Fruit fly (Drosophila melanogaster) whole organism, embryonic: Measurements from ENCODE around the gene mio.

Experiments
- Bgb ChIP-seq: fragments of 200-800 bp; sonication (Bioruptor generic); IDR thresholded peaks from 2 replicates; pipeline ENCODE4 v1.3.6; 2022; ENCODE audit warnings: missing biosample characterization, missing genetic modification characterization; ENCODE audit not compliant: partially characterized antibody
- CG10267 ChIP-seq: fragments of 200-800 bp; sonication (Bioruptor generic); optimal IDR thresholded peaks from 2 replicates; lab custom pipeline; 2018; ENCODE audit warnings: missing biosample characterization, mild to moderate bottlenecking, missing genetic modification characterization, moderate library complexity
- CG11398 ChIP-seq: fragments of 200-800 bp; sonication (Bioruptor generic); optimal IDR thresholded peaks from 2 replicates; lab custom pipeline; 2016; ENCODE audit warnings: missing biosample characterization, missing genetic modification characterization
- CG11696 ChIP-seq: fragments of 200-800 bp; sonication (Bioruptor generic); IDR thresholded peaks from 2 replicates; pipeline ENCODE4 v1.3.6; 2022; ENCODE audit warnings: missing biosample characterization, missing genetic modification characterization
- CG14860 ChIP-seq: fragments of 200-800 bp; sonication (Bioruptor generic); IDR thresholded peaks from 3 replicates; pipeline ENCODE4 v1.3.6; 2022; ENCODE audit warnings: missing biosample characterization, missing genetic modification characterization; ENCODE audit not compliant: partially characterized antibody
- CG14965 ChIP-seq: fragments of 200-800 bp; sonication (Bioruptor generic); optimal IDR thresholded peaks from 2 replicates; lab custom pipeline; 2016; ENCODE audit warnings: missing biosample characterization, missing genetic modification characterization, borderline replicate concordance
- CG17612 ChIP-seq: fragments of 200-800 bp; sonication (Bioruptor generic); IDR thresholded peaks from 2 replicates; pipeline ENCODE4 v1.3.6; 2022; ENCODE audit warnings: missing biosample characterization, missing genetic modification characterization
- CG17912 ChIP-seq: fragments of 200-800 bp; sonication (Bioruptor generic); optimal IDR thresholded peaks from 2 replicates; lab custom pipeline; 2018; ENCODE audit warnings: missing biosample characterization, mild to moderate bottlenecking, missing genetic modification characterization
- CG1792 ChIP-seq: fragments of 200-800 bp; sonication (Bioruptor generic); optimal IDR thresholded peaks from 2 replicates; lab custom pipeline; 2016; ENCODE audit warnings: missing biosample characterization, missing genetic modification characterization
- CG2889 ChIP-seq: fragments of 200-800 bp; sonication (Bioruptor generic); IDR thresholded peaks from 3 replicates; pipeline ENCODE4 v1.3.6; 2022; ENCODE audit warnings: missing biosample characterization, missing genetic modification characterization
- CG30431 ChIP-seq: fragments of 200-800 bp; sonication (Bioruptor generic); optimal IDR thresholded peaks from 2 replicates; lab custom pipeline; 2017; ENCODE audit warnings: missing biosample characterization, missing genetic modification characterization
- CG31224 ChIP-seq: fragments of 200-800 bp; sonication (Bioruptor generic); IDR thresholded peaks from 2 replicates; pipeline ENCODE4 v1.3.6; 2022; ENCODE audit warnings: missing biosample characterization, missing genetic modification characterization
- CG31441 ChIP-seq: fragments of 200-800 bp; sonication (Bioruptor generic); IDR thresholded peaks from 2 replicates; pipeline ENCODE4 v1.3.6; 2022; ENCODE audit warnings: missing biosample characterization, missing genetic modification characterization
- CG3163 ChIP-seq: fragments of 200-800 bp; sonication (Bioruptor generic); optimal IDR thresholded peaks from 3 replicates; lab custom pipeline; 2016; ENCODE audit warnings: missing biosample characterization, missing genetic modification characterization
- CG32767 ChIP-seq: fragments of 200-800 bp; sonication (Bioruptor generic); IDR thresholded peaks from 2 replicates; pipeline ENCODE4 v1.3.6; 2022; ENCODE audit warnings: missing biosample characterization, missing genetic modification characterization
- CG3407 ChIP-seq: fragments of 200-800 bp; sonication (Bioruptor generic); optimal IDR thresholded peaks from 2 replicates; lab custom pipeline; 2018; ENCODE audit warnings: missing biosample characterization, mild to moderate bottlenecking, missing genetic modification characterization
- CG4404 ChIP-seq: fragments of 200-800 bp; sonication (Bioruptor generic); IDR thresholded peaks from 2 replicates; pipeline ENCODE4 v1.3.6; 2022; ENCODE audit warnings: missing biosample characterization, missing genetic modification characterization
- CG4730 ChIP-seq: fragments of 200-800 bp; sonication (Bioruptor generic); IDR thresholded peaks from 2 replicates; pipeline ENCODE4 v1.3.6; 2022; ENCODE audit warnings: missing biosample characterization, missing genetic modification characterization
- CG6272 ChIP-seq: fragments of 200-800 bp; sonication (Bioruptor generic); IDR thresholded peaks from 2 replicates; pipeline ENCODE4 v1.3.6; 2022; ENCODE audit warnings: missing biosample characterization, missing genetic modification characterization
- CG6654 ChIP-seq: fragments of 200-800 bp; sonication (Bioruptor generic); optimal IDR thresholded peaks from 2 replicates; lab custom pipeline; 2017; ENCODE audit warnings: missing biosample characterization, mild to moderate bottlenecking, missing genetic modification characterization
- CG6683 ChIP-seq: fragments of 200-800 bp; sonication (Bioruptor generic); optimal IDR thresholded peaks from 2 replicates; lab custom pipeline; 2017; ENCODE audit warnings: missing biosample characterization, mild to moderate bottlenecking, missing genetic modification characterization, missing genetic modification reagents
- CG6813 ChIP-seq: fragments of 200-800 bp; sonication (Bioruptor generic); optimal IDR thresholded peaks from 2 replicates; lab custom pipeline; 2017; ENCODE audit warnings: missing biosample characterization, missing genetic modification characterization, mild to moderate bottlenecking, moderate library complexity, missing genetic modification reagents
- CG7271 ChIP-seq: fragments of 200-800 bp; sonication (Bioruptor generic); optimal IDR thresholded peaks from 2 replicates; lab custom pipeline; 2018; ENCODE audit warnings: missing biosample characterization, mild to moderate bottlenecking, missing genetic modification characterization, moderate library complexity
- CG9817 ChIP-seq: fragments of 200-800 bp; sonication (Bioruptor generic); optimal IDR thresholded peaks from 2 replicates; lab custom pipeline; 2018; ENCODE audit warnings: missing biosample characterization, mild to moderate bottlenecking, missing genetic modification characterization, moderate library complexity
- Camta ChIP-seq: fragments of 200-800 bp; sonication (Bioruptor generic); optimal IDR thresholded peaks from 2 replicates; lab custom pipeline; 2016; ENCODE audit warnings: missing biosample characterization, missing genetic modification characterization
- ERR ChIP-seq: fragments of 200-800 bp; sonication (Bioruptor generic); optimal IDR thresholded peaks from 2 replicates; lab custom pipeline; 2016; ENCODE audit warnings: missing biosample characterization, missing genetic modification characterization
- HLHmδ ChIP-seq: fragments of 200-800 bp; sonication (Bioruptor generic); optimal IDR thresholded peaks from 2 replicates; lab custom pipeline; 2018; ENCODE audit warnings: missing biosample characterization, mild to moderate bottlenecking, missing genetic modification characterization, moderate library complexity
- Sry-β ChIP-seq: fragments of 200-800 bp; sonication (Bioruptor generic); optimal IDR thresholded peaks from 2 replicates; lab custom pipeline; 2018; ENCODE audit warnings: missing biosample characterization, mild to moderate bottlenecking, missing genetic modification characterization, moderate library complexity
- ap ChIP-seq: fragments of 200-800 bp; sonication (Bioruptor generic); IDR thresholded peaks from 2 replicates; pipeline ENCODE4 v1.3.6; 2022; ENCODE audit warnings: missing biosample characterization, missing genetic modification characterization
- bowl ChIP-seq: fragments of 200-800 bp; sonication (Bioruptor generic); IDR thresholded peaks from 2 replicates; pipeline ENCODE4 v1.3.6; 2022; ENCODE audit warnings: missing biosample characterization, missing genetic modification characterization
- btn ChIP-seq: fragments of 200-800 bp; sonication (Bioruptor generic); optimal IDR thresholded peaks from 2 replicates; lab custom pipeline; 2016; ENCODE audit warnings: missing biosample characterization, missing genetic modification characterization
- cad ChIP-seq: fragments of >200 bp; optimal IDR thresholded peaks from 2 replicates; lab custom pipeline; 2017; ENCODE audit warnings: missing biosample characterization, missing genetic modification characterization
- dysf ChIP-seq: fragments of 200-800 bp; sonication (Bioruptor generic); IDR thresholded peaks from 3 replicates; pipeline ENCODE4 v1.3.6; 2022; ENCODE audit warnings: missing biosample characterization, missing genetic modification characterization
- grn ChIP-seq: fragments of 200-800 bp; sonication (Bioruptor generic); optimal IDR thresholded peaks from 3 replicates; lab custom pipeline; 2017; ENCODE audit warnings: missing biosample characterization, missing genetic modification characterization
- gro ChIP-seq: fragments of 200-800 bp; sonication (Bioruptor generic); optimal IDR thresholded peaks from 2 replicates; lab custom pipeline; 2016; ENCODE audit warnings: missing biosample characterization, missing genetic modification characterization
- ind ChIP-seq: fragments of 200-800 bp; sonication (Bioruptor generic); optimal IDR thresholded peaks from 3 replicates; lab custom pipeline; 2016; ENCODE audit warnings: missing biosample characterization, missing genetic modification characterization
- knrl ChIP-seq: fragments of 200-800 bp; sonication (Bioruptor generic); IDR thresholded peaks from 3 replicates; pipeline ENCODE4 v1.3.6; 2022; ENCODE audit warnings: missing biosample characterization, missing genetic modification characterization; ENCODE audit not compliant: partially characterized antibody
- mirr ChIP-seq: fragments of 200-800 bp; sonication (Bioruptor generic); optimal IDR thresholded peaks from 3 replicates; lab custom pipeline; 2018; ENCODE audit warnings: missing biosample characterization, mild to moderate bottlenecking, missing genetic modification characterization
- nau ChIP-seq: fragments of 200-800 bp; sonication (Bioruptor generic); optimal IDR thresholded peaks from 3 replicates; lab custom pipeline; 2017; ENCODE audit warnings: missing biosample characterization, mild to moderate bottlenecking, missing genetic modification characterization, missing genetic modification reagents
- oc ChIP-seq: fragments of 200-800 bp; sonication (Bioruptor generic); optimal IDR thresholded peaks from 2 replicates; lab custom pipeline; 2018; ENCODE audit warnings: missing biosample characterization, mild to moderate bottlenecking, missing genetic modification characterization, moderate library complexity
- otp ChIP-seq: fragments of 200-800 bp; sonication (Bioruptor generic); IDR thresholded peaks from 3 replicates; pipeline ENCODE4, ENCODE4 v1.3.6; 2022; ENCODE audit warnings: missing biosample characterization, missing genetic modification characterization
- peb ChIP-seq: fragments of 200-800 bp; sonication (Bioruptor generic); IDR thresholded peaks from 2 replicates; pipeline ENCODE4 v1.3.6; 2022; ENCODE audit warnings: missing biosample characterization, missing genetic modification characterization
- row ChIP-seq: fragments of 200-800 bp; sonication (Bioruptor generic); IDR thresholded peaks from 3 replicates; pipeline ENCODE4 v1.3.6; 2022; ENCODE audit warnings: missing biosample characterization, missing genetic modification characterization
- sisA ChIP-seq: fragments of 200-800 bp; sonication (Bioruptor generic); IDR thresholded peaks from 2 replicates; pipeline ENCODE4 v1.3.6; 2022; ENCODE audit warnings: missing biosample characterization, missing genetic modification characterization
- so ChIP-seq: fragments of 200-800 bp; sonication (Bioruptor generic); IDR thresholded peaks from 3 replicates; pipeline ENCODE4 v1.3.6; 2022; ENCODE audit warnings: missing biosample characterization, missing genetic modification characterization
- stc ChIP-seq: fragments of 200-800 bp; sonication (Bioruptor generic); IDR thresholded peaks from 2 replicates; pipeline ENCODE4 v1.3.6; 2022; ENCODE audit warnings: missing biosample characterization, missing genetic modification characterization
- stwl ChIP-seq: fragments of 200-800 bp; sonication (Bioruptor generic); optimal IDR thresholded peaks from 3 replicates; lab custom pipeline; 2018; ENCODE audit warnings: missing biosample characterization, mild to moderate bottlenecking, missing genetic modification characterization, moderate library complexity
- tio ChIP-seq: fragments of 200-800 bp; sonication (Bioruptor generic); optimal IDR thresholded peaks from 2 replicates; lab custom pipeline; 2017; ENCODE audit warnings: missing biosample characterization, missing genetic modification characterization, inconsistent platforms
- tna ChIP-seq: fragments of 200-800 bp; sonication (Bioruptor generic); IDR thresholded peaks from 2 replicates; pipeline ENCODE4 v1.3.6; 2022; ENCODE audit warnings: missing biosample characterization, missing genetic modification characterization; ENCODE audit not compliant: partially characterized antibody
- tup ChIP-seq: fragments of 200-800 bp; sonication (Bioruptor generic); optimal IDR thresholded peaks from 2 replicates; lab custom pipeline; 2016; ENCODE audit warnings: missing biosample characterization, mild to moderate bottlenecking, missing genetic modification characterization, moderate library complexity
- wor ChIP-seq: fragments of 200-800 bp; sonication (Bioruptor generic); IDR thresholded peaks from 2 replicates; pipeline ENCODE4 v1.3.6; 2022; ENCODE audit warnings: missing biosample characterization, missing genetic modification characterization

mio gene

DNA sequence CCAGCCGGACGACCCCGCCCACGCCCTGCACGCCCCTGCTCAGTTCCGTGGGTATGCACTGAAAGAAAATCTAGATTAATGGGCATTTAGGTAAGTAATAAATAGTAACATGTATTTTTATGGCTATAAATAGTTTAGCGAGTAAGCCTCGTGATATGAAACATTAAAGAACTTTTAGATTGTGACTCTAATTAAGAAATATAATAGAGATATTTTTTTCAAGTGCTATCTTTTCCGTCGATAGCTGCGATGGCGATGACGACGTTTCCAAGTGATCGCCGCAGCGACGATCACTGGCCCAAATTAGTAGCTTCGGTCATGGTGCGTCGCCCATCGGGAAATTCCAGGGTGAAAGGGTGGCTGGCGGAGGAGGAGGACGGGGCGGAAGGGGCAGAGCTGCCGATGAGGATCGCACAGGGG lies 37.0 kb upstream of the mio start (continued):
- peak; percentile 50 for TF ChIP-seq gro (GFP tag; lab: Kevin White, UChicago)
- peak; percentile 85 for TF ChIP-seq CG11696 (GFP tag; lab: Robert Waterston, UW)
- no peak for TF ChIP-seq cad (GFP tag; lab: Kevin White, UChicago)
- TF ChIP-seq ind (GFP tag; lab: Kevin White, UChicago) = peak; percentile 83
- TF ChIP-seq tup = peak; percentile 68
- peak; percentile 87 for TF ChIP-seq CG6813 (GFP tag; lab: Kevin White, UChicago)
- TF ChIP-seq CG11398 (GFP tag; lab: Kevin White, UChicago) = peak; percentile 72
- peak; percentile 75 for TF ChIP-seq btn (GFP tag; lab: Kevin White, UChicago)
- TF ChIP-seq CG32767 (GFP tag; lab: Robert Waterston, UW) = peak; percentile 85
- TF ChIP-seq CG17912 (GFP tag; lab: Kevin White, UChicago) = no peak
- TF ChIP-seq otp (GFP tag; lab: Robert Waterston, UW) = peak; percentile 92
- no peak for TF ChIP-seq HLHmδ (GFP tag; lab: Kevin White, UChicago)
- TF ChIP-seq bowl (GFP tag; lab: Robert Waterston, UW) = peak; percentile 39; the same call in 1 of the 2 replicates
- peak; percentile 65; the same call in 1 of the 2 replicates for TF ChIP-seq CG17612 (GFP tag; lab: Robert Waterston, UW)
- TF ChIP-seq nau = peak; percentile 81
- TF ChIP-seq tna (GFP tag; lab: Robert Waterston, UW) = no peak
- TF ChIP-seq ERR (GFP tag; lab: Kevin White, UChicago) = peak; percentile 59
- peak; percentile 80 for TF ChIP-seq CG6272 (GFP tag; lab: Robert Waterston, UW)
- peak; percentile 18 for TF ChIP-seq Sry-β
- peak; percentile 91 for TF ChIP-seq ap (GFP tag; lab: Robert Waterston, UW)
- no peak for TF ChIP-seq mirr
- peak; percentile 91 for TF ChIP-seq stc
- peak; percentile 94 for TF ChIP-seq oc (tag; lab: Kevin White, UChicago)
- peak; percentile 81 for TF ChIP-seq CG9817 (tag; lab: Kevin White, UChicago)
- TF ChIP-seq CG6654 (GFP tag; lab: Kevin White, UChicago) = peak; percentile 82
- peak; percentile 79 for TF ChIP-seq CG31224
- peak; percentile 29 for TF ChIP-seq grn (GFP tag; lab: Kevin White, UChicago)
- peak; percentile 78 for TF ChIP-seq CG30431 (GFP tag; lab: Kevin White, UChicago)
- TF ChIP-seq CG3407 (GFP tag; lab: Kevin White, UChicago) = peak; percentile 84
- no peak for TF ChIP-seq CG14860
- no peak for TF ChIP-seq Bgb (GFP tag; lab: Robert Waterston, UW)
- TF ChIP-seq CG14965 = peak; percentile 21
- peak; percentile 63 for TF ChIP-seq tio (GFP tag; lab: Kevin White, UChicago)
- TF ChIP-seq stwl (tag; lab: Kevin White, UChicago) = no peak
- peak; percentile 54 for TF ChIP-seq CG1792
- TF ChIP-seq so (GFP tag; lab: Robert Waterston, UW) = peak; percentile 90
- TF ChIP-seq CG10267 (tag; lab: Kevin White, UChicago) = peak; percentile 89
- peak; percentile 84 for TF ChIP-seq CG4730
- TF ChIP-seq row = peak; percentile 87
- TF ChIP-seq Camta (GFP tag; lab: Kevin White, UChicago) = peak; percentile 81
- peak; percentile 84 for TF ChIP-seq CG4404
- peak; percentile 87 for TF ChIP-seq wor (GFP tag; lab: Robert Waterston, UW)
- peak; percentile 72; the same call in 2 of the 3 replicates for TF ChIP-seq CG2889 (GFP tag; lab: Robert Waterston, UW)
- peak; percentile 9 for TF ChIP-seq CG3163
- peak; percentile 91 for TF ChIP-seq CG31441 (GFP tag; lab: Robert Waterston, UW)
- TF ChIP-seq CG6683 (GFP tag; lab: Kevin White, UChicago) = peak; percentile 60
- TF ChIP-seq peb (GFP tag; lab: Robert Waterston, UW) = peak; percentile 83
- TF ChIP-seq knrl = no peak
- peak; percentile 91 for TF ChIP-seq dysf
- peak; percentile 92 for TF ChIP-seq sisA (GFP tag; lab: Robert Waterston, UW)
- peak; percentile 71 for TF ChIP-seq CG7271
